Worm (Caenorhabditis elegans) whole organism, L1 larva: ENCODE results near the gene lin-54.

ENCODE experiments used
- C04F5.9 ChIP-seq: sonication (generic microtip); optimal IDR thresholded peaks from 2 replicates; lab custom pipeline; 2016; ENCODE audit warnings: missing genetic modification characterization, missing compliant biosample characterization
- C16A3.4 ChIP-seq: fragments of 150-350 bp; optimal IDR thresholded peaks from 2 replicates; lab custom pipeline; 2014; ENCODE audit warnings: missing biosample characterization, missing genetic modification characterization
- Y116A8C.19 ChIP-seq: sonication (generic microtip); optimal IDR thresholded peaks from 2 replicates; lab custom pipeline; 2016; ENCODE audit warnings: missing compliant biosample characterization, missing genetic modification characterization, borderline replicate concordance
- aly-2 ChIP-seq: fragments of 150-350 bp; optimal IDR thresholded peaks from 2 replicates; lab custom pipeline; 2014; ENCODE audit warnings: missing biosample characterization, missing genetic modification characterization
- blmp-1 ChIP-seq: fragments of 150-350 bp; optimal IDR thresholded peaks from 2 replicates; lab custom pipeline; 2014; ENCODE audit warnings: missing biosample characterization, missing genetic modification characterization
- ceh-63 ChIP-seq: fragments of 200-800 bp; sonication (Bioruptor generic); optimal IDR thresholded peaks from 2 replicates; lab custom pipeline; 2018; ENCODE audit warnings: mild to moderate bottlenecking, missing genetic modification characterization, missing compliant biosample characterization
- ceh-8 ChIP-seq: fragments of 200-800 bp; sonication (Bioruptor generic); optimal IDR thresholded peaks from 2 replicates; lab custom pipeline; 2018; ENCODE audit warnings: mild to moderate bottlenecking, missing genetic modification characterization, moderate library complexity, missing compliant biosample characterization
- ceh-88 ChIP-seq: fragments of 200-800 bp; sonication (Bioruptor generic); IDR thresholded peaks from 2 replicates; pipeline ENCODE4 v1.3.6; 2022; ENCODE audit warnings: missing genetic modification characterization, missing compliant biosample characterization
- ceh-90 ChIP-seq: sonication (generic microtip); optimal IDR thresholded peaks from 2 replicates; lab custom pipeline; 2016; ENCODE audit warnings: missing genetic modification characterization, missing compliant biosample characterization
- dpl-1 ChIP-seq, 3 experiments: fragments of 150-350 bp in 2 of 3; sonication (generic microtip) in 1 of 3; optimal IDR thresholded peaks; 2 replicates each; lab custom pipeline; 2014 to 2017; ENCODE audit warnings: missing biosample characterization in 3 of 3, missing genetic modification characterization in 3 of 3, missing genetic modification reagents in 3 of 3
- dsc-1 ChIP-seq: sonication (generic microtip); optimal IDR thresholded peaks from 2 replicates; lab custom pipeline; 2016; ENCODE audit warnings: mild to moderate bottlenecking, missing genetic modification characterization, missing compliant biosample characterization
- efl-1 ChIP-seq, 4 experiments: fragments of 150-350 bp; optimal IDR thresholded peaks in 3 of 4; peaks in 1 of 4; 1 replicate in 1 of 4; 2 replicates in 3 of 4; lab custom pipeline; 2014; ENCODE audit warnings: missing biosample characterization in 2 of 4, missing genetic modification characterization in 2 of 4, missing genetic modification reagents in 2 of 4
- efl-3 ChIP-seq: fragments of 200-800 bp; sonication (Bioruptor generic); optimal IDR thresholded peaks from 2 replicates; lab custom pipeline; 2018; ENCODE audit warnings: mild to moderate bottlenecking, missing genetic modification characterization, missing compliant biosample characterization
- egl-13 ChIP-seq: sonication (generic microtip); optimal IDR thresholded peaks from 2 replicates; lab custom pipeline; 2016; ENCODE audit warnings: missing genotype, missing genetic modification reagents, missing genetic modification characterization, missing compliant biosample characterization
- fkh-4 ChIP-seq: sonication (generic microtip); optimal IDR thresholded peaks from 2 replicates; lab custom pipeline; 2016; ENCODE audit warnings: missing compliant biosample characterization, missing genetic modification characterization, borderline replicate concordance
- fos-1 ChIP-seq: fragments of 150-350 bp; optimal IDR thresholded peaks from 2 replicates; lab custom pipeline; 2014; ENCODE audit warnings: missing biosample characterization, missing genetic modification characterization
- hlh-17 ChIP-seq: fragments of 200-800 bp; sonication (Bioruptor generic); optimal IDR thresholded peaks from 2 replicates; lab custom pipeline; 2018; ENCODE audit warnings: missing genetic modification characterization, mild to moderate bottlenecking, missing compliant biosample characterization, moderate library complexity, borderline replicate concordance
- hlh-4 ChIP-seq: sonication (generic microtip); optimal IDR thresholded peaks from 2 replicates; lab custom pipeline; 2016; ENCODE audit warnings: mild to moderate bottlenecking, missing genetic modification characterization, missing compliant biosample characterization
- hpl-2 ChIP-seq: fragments of 150-350 bp; optimal IDR thresholded peaks from 2 replicates; lab custom pipeline; 2014; ENCODE audit warnings: missing biosample characterization, missing genetic modification reagents, missing genetic modification characterization
- irx-1 ChIP-seq: sonication (generic microtip); optimal IDR thresholded peaks from 2 replicates; lab custom pipeline; 2016; ENCODE audit warnings: missing genetic modification characterization, missing compliant biosample characterization
- isw-1 ChIP-seq: fragments of 200-800 bp; sonication (Bioruptor generic); IDR thresholded peaks from 2 replicates; pipeline ENCODE4 v1.3.6; 2022; ENCODE audit warnings: missing genetic modification characterization, missing compliant biosample characterization
- jun-1 ChIP-seq: fragments of 150-350 bp; optimal IDR thresholded peaks from 2 replicates; lab custom pipeline; 2014; ENCODE audit warnings: missing biosample characterization, missing genetic modification reagents, missing genetic modification characterization
- lin-39 ChIP-seq: fragments of 150-350 bp; optimal IDR thresholded peaks from 2 replicates; lab custom pipeline; 2014; ENCODE audit warnings: missing biosample characterization, missing genetic modification reagents, missing genetic modification characterization
- lsy-2 ChIP-seq, 2 experiments: fragments of 150-350 bp; optimal IDR thresholded peaks; 2 replicates each; lab custom pipeline; 2014; ENCODE audit warnings: missing biosample characterization in 2 of 2, missing genetic modification characterization in 2 of 2
- mab-9 ChIP-seq: fragments of 200-800 bp; sonication (Bioruptor generic); IDR thresholded peaks from 2 replicates; pipeline ENCODE4 v1.3.6; 2022; ENCODE audit warnings: missing genetic modification reagents, missing genetic modification characterization, missing compliant biosample characterization
- mdl-1 ChIP-seq, 2 experiments: fragments of 150-350 bp; optimal IDR thresholded peaks; 2 replicates each; lab custom pipeline; 2014 to 2017; ENCODE audit warnings: missing biosample characterization in 2 of 2, missing genetic modification characterization in 2 of 2, inconsistent platforms in 1 of 2
- mep-1 ChIP-seq: fragments of 150-350 bp; optimal IDR thresholded peaks from 2 replicates; lab custom pipeline; 2014; ENCODE audit warnings: missing biosample characterization, missing genetic modification characterization
- nhr-11 ChIP-seq: fragments of 150-350 bp; optimal IDR thresholded peaks from 2 replicates; lab custom pipeline; 2014; ENCODE audit warnings: missing biosample characterization, missing genetic modification characterization
- nhr-19 ChIP-seq: fragments of 200-800 bp; sonication (Bioruptor generic); conservative IDR thresholded peaks from 2 replicates; pipeline ENCODE4 v1.3.6; 2022; ENCODE audit warnings: missing genetic modification characterization, missing compliant biosample characterization
- nhr-28 ChIP-seq: fragments of 150-350 bp; optimal IDR thresholded peaks from 2 replicates; lab custom pipeline; 2014; ENCODE audit warnings: missing biosample characterization, missing genetic modification characterization
- nhr-47 ChIP-seq: sonication (generic microtip); optimal IDR thresholded peaks from 2 replicates; lab custom pipeline; 2016; ENCODE audit warnings: mild to moderate bottlenecking, missing genetic modification characterization, moderate library complexity, missing compliant biosample characterization
- nhr-71 ChIP-seq: sonication (generic microtip); optimal IDR thresholded peaks from 2 replicates; lab custom pipeline; 2016; ENCODE audit warnings: mild to moderate bottlenecking, missing genetic modification characterization, moderate library complexity, missing compliant biosample characterization
- nhr-76 ChIP-seq: sonication (generic microtip); optimal IDR thresholded peaks from 2 replicates; lab custom pipeline; 2017; ENCODE audit warnings: missing biosample characterization, missing genetic modification characterization
- nhr-77 ChIP-seq: fragments of 150-350 bp; optimal IDR thresholded peaks from 2 replicates; lab custom pipeline; 2014; ENCODE audit warnings: missing biosample characterization, missing genetic modification characterization
- nhr-84 ChIP-seq: sonication (generic microtip); optimal IDR thresholded peaks from 2 replicates; lab custom pipeline; 2017; ENCODE audit warnings: missing biosample characterization, missing genetic modification characterization
- pag-3 ChIP-seq: sonication (generic microtip); optimal IDR thresholded peaks from 2 replicates; lab custom pipeline; 2017; ENCODE audit warnings: missing genetic modification characterization, mild to moderate bottlenecking, missing compliant biosample characterization, antibody characterized with exemption, borderline replicate concordance; ENCODE audit not compliant: insufficient read depth
- pax-3 ChIP-seq: fragments of 200-800 bp; sonication (Bioruptor generic); optimal IDR thresholded peaks from 2 replicates; lab custom pipeline; 2018; ENCODE audit warnings: mild to moderate bottlenecking, missing genetic modification characterization, moderate library complexity, missing compliant biosample characterization
- pqm-1 ChIP-seq: sonication (generic microtip); optimal IDR thresholded peaks from 3 replicates; lab custom pipeline; 2017; ENCODE audit warnings: missing biosample characterization, missing genetic modification characterization
- rnt-1 ChIP-seq: sonication (generic microtip); optimal IDR thresholded peaks from 2 replicates; lab custom pipeline; 2016; ENCODE audit warnings: mild to moderate bottlenecking, missing genetic modification characterization, moderate library complexity, missing compliant biosample characterization
- snu-23 ChIP-seq: sonication (generic microtip); optimal IDR thresholded peaks from 2 replicates; lab custom pipeline; 2016; ENCODE audit warnings: missing genetic modification characterization, missing compliant biosample characterization
- sup-37 ChIP-seq: fragments of 200-800 bp; sonication (Bioruptor generic); optimal IDR thresholded peaks from 2 replicates; lab custom pipeline; 2018; ENCODE audit warnings: mild to moderate bottlenecking, missing genetic modification characterization, missing compliant biosample characterization
- swsn-7 ChIP-seq: sonication (generic microtip); optimal IDR thresholded peaks from 2 replicates; lab custom pipeline; 2016; ENCODE audit warnings: missing genetic modification characterization, missing compliant biosample characterization
- tbx-2 ChIP-seq: sonication (generic microtip); optimal IDR thresholded peaks from 2 replicates; lab custom pipeline; 2016; ENCODE audit warnings: missing genetic modification characterization, missing compliant biosample characterization
- tlp-1 ChIP-seq: fragments of 150-350 bp; optimal IDR thresholded peaks from 2 replicates; lab custom pipeline; 2014; ENCODE audit warnings: missing biosample characterization, missing genetic modification characterization
- unc-62 ChIP-seq: fragments of 150-350 bp; optimal IDR thresholded peaks from 2 replicates; lab custom pipeline; 2014; ENCODE audit warnings: missing biosample characterization, missing genetic modification reagents, missing genetic modification characterization
- unc-86 ChIP-seq: sonication (generic microtip); optimal IDR thresholded peaks from 2 replicates; lab custom pipeline; 2016; ENCODE audit warnings: missing genetic modification characterization, missing compliant biosample characterization
- unc-98 ChIP-seq: fragments of 200-800 bp; sonication (Bioruptor generic); IDR thresholded peaks from 2 replicates; pipeline ENCODE4 v1.3.6; 2022; ENCODE audit warnings: missing genetic modification characterization, missing compliant biosample characterization
- vab-15 ChIP-seq: sonication (generic microtip); optimal IDR thresholded peaks from 2 replicates; lab custom pipeline; 2017; ENCODE audit warnings: missing genotype, mild to moderate bottlenecking, missing genetic modification characterization, missing compliant biosample characterization
- zip-4 ChIP-seq: fragments of 200-800 bp; sonication (Bioruptor generic); optimal IDR thresholded peaks from 2 replicates; lab custom pipeline; 2018; ENCODE audit warnings: mild to moderate bottlenecking, missing genetic modification characterization, moderate library complexity, missing compliant biosample characterization
- ztf-4 ChIP-seq: fragments of 150-350 bp; optimal IDR thresholded peaks from 2 replicates; lab custom pipeline; 2014; ENCODE audit warnings: missing biosample characterization, missing genetic modification characterization

The lin-54 gene

ce11 chrIV:13240078-13240841 lies 584 bp upstream of the lin-54 start, which contains the start of gene rpl-12 (continued):
- TF ChIP-seq C04F5.9 (tag; lab: Kevin White, UChicago) (peak; percentile 97), hpl-2 (GFP tag; lab: Kevin White, UChicago) (peak; percentile 93), tlp-1 (tag; lab: Kevin White, UChicago) (no peak), hlh-17 (GFP tag; lab: Kevin White, UChicago) (no peak), unc-98 (peak; percentile 91), ceh-63 (GFP tag; lab: Kevin White, UChicago) (peak; percentile 77), swsn-7 (tag; lab: Kevin White, UChicago) (peak; percentile 99), zip-4 (peak; percentile 95), nhr-19 (GFP tag; lab: Robert Waterston, UW) (peak; percentile 99), ceh-90 (tag; lab: Kevin White, UChicago) (peak; percentile 71), nhr-28 (peak; percentile 36), dsc-1 (tag; lab: Kevin White, UChicago) (peak; percentile 99), vab-15 (tag; lab: Kevin White, UChicago) (peak; percentile 97), pqm-1 (no peak), mab-9 (peak; percentile 96), nhr-47 (tag; lab: Kevin White, UChicago) (peak; percentile 99), pag-3 (no peak), ceh-8 (GFP tag; lab: Kevin White, UChicago) (peak; percentile 98), mep-1 (tag; lab: Kevin White, UChicago) (peak; percentile 100), ceh-88 (GFP tag; lab: Robert Waterston, UW) (peak; percentile 97), nhr-11 (tag; lab: Kevin White, UChicago) (peak; percentile 93), tbx-2 (peak; percentile 99), nhr-77 (tag; lab: Kevin White, UChicago) (peak; percentile 98), efl-3 (GFP tag; lab: Kevin White, UChicago) (peak; percentile 58), nhr-76 (peak; percentile 74), unc-62 (GFP tag; lab: Kevin White, UChicago) (peak; percentile 21), aly-2 (tag; lab: Kevin White, UChicago) (peak; percentile 93), nhr-84 (tag; lab: Kevin White, UChicago) (peak; percentile 67), efl-1 (optimal IDR thresholded peaks at IDR 0.05; lab: Kevin White, UChicago) (peak; percentile 98), efl-1 (GFP tag; optimal IDR thresholded peaks at IDR 0.05 in 1 of 2; lab: Kevin White, UChicago) (peak; percentile 93 to 100), isw-1 (GFP tag; lab: Robert Waterston, UW) (peak; percentile 99), unc-86 (tag; lab: Kevin White, UChicago) (peak; percentile 99), mdl-1 (tag; optimal IDR thresholded peaks at IDR 0.05; lab: Kevin White, UChicago) (peak; percentile 2 to 98), nhr-71 (peak; percentile 100), irx-1 (tag; lab: Kevin White, UChicago) (peak; percentile 99), rnt-1 (peak; percentile 98), jun-1 (tag; lab: Kevin White, UChicago) (peak; percentile 98), blmp-1 (tag; lab: Kevin White, UChicago) (peak; percentile 83), hlh-4 (no peak), ztf-4 (tag; lab: Kevin White, UChicago) (peak; percentile 98), fkh-4 (tag; lab: Kevin White, UChicago) (peak; percentile 95), snu-23 (peak; percentile 100), fos-1 (tag; lab: Kevin White, UChicago) (peak; percentile 97), C16A3.4 (peak; percentile 99), pax-3 (tag; lab: Kevin White, UChicago) (peak; percentile 98), egl-13 (tag; lab: Kevin White, UChicago) (peak; percentile 97), lsy-2 (tag; optimal IDR thresholded peaks at IDR 0.05; lab: Kevin White, UChicago) (peak; percentile 98), sup-37 (GFP tag; lab: Kevin White, UChicago) (peak; percentile 97), lin-39 (tag; lab: Kevin White, UChicago) (peak; percentile 99), dpl-1 (GFP tag; optimal IDR thresholded peaks at IDR 0.05; lab: Kevin White, UChicago) (peak; percentile 96 to 98 (median 97)), Y116A8C.19 (peak; percentile 25)
